Worm (Caenorhabditis elegans) whole organism, L4 larva: ENCODE results near the gene K01A12.2.

ENCODE experiments used
- D1046.2 ChIP-seq: fragments of 200-800 bp; sonication (Bioruptor generic); IDR thresholded peaks from 2 replicates; pipeline ENCODE4 v1.3.6; 2022; ENCODE audit warnings: missing genetic modification characterization, missing compliant biosample characterization
- F10B5.3 ChIP-seq: sonication (generic microtip); optimal IDR thresholded peaks from 2 replicates; lab custom pipeline; 2016; ENCODE audit warnings: mild to moderate bottlenecking, missing genetic modification characterization, missing compliant biosample characterization
- Y5F2A.4 ChIP-seq: fragments of 200-800 bp; sonication (Bioruptor generic); optimal IDR thresholded peaks from 2 replicates; lab custom pipeline; 2018; ENCODE audit warnings: mild to moderate bottlenecking, missing genetic modification characterization, missing compliant biosample characterization
- ZK337.2 ChIP-seq: fragments of 200-800 bp; sonication (Bioruptor generic); IDR thresholded peaks from 2 replicates; pipeline ENCODE4 v1.3.6; 2022; ENCODE audit warnings: missing genetic modification reagents, missing genetic modification characterization, missing compliant biosample characterization
- ZK546.5 ChIP-seq, 2 experiments: sonication (generic microtip); optimal IDR thresholded peaks; 2 replicates each; lab custom pipeline; 2017; ENCODE audit warnings: missing biosample characterization in 2 of 2, missing genetic modification characterization in 2 of 2
- aha-1 ChIP-seq: fragments of 150-350 bp; peaks from one replicate; lab custom pipeline; 2014; ENCODE audit warnings: missing biosample characterization, missing genetic modification characterization
- ceh-32 ChIP-seq: sonication (generic microtip); optimal IDR thresholded peaks from 2 replicates; lab custom pipeline; 2016; ENCODE audit warnings: mild to moderate bottlenecking, missing genetic modification characterization, missing compliant biosample characterization; ENCODE audit not compliant: poor library complexity
- ceh-44 ChIP-seq: fragments of 200-800 bp; sonication (Bioruptor generic); IDR thresholded peaks from 2 replicates; pipeline ENCODE4 v1.3.6; 2022; ENCODE audit warnings: missing genetic modification reagents, missing genetic modification characterization, missing compliant biosample characterization
- cey-2 ChIP-seq: sonication (generic microtip); optimal IDR thresholded peaks from 3 replicates; lab custom pipeline; 2017; ENCODE audit warnings: missing genetic modification characterization, mild to moderate bottlenecking, missing compliant biosample characterization, antibody characterized with exemption, borderline replicate concordance; ENCODE audit not compliant: insufficient read depth
- daf-16 ChIP-seq, 3 experiments: sonication (generic microtip); optimal IDR thresholded peaks; 2 replicates each; lab custom pipeline; 2016 to 2017; ENCODE audit warnings: missing genetic modification characterization in 3 of 3, missing genetic modification reagents in 3 of 3, mild to moderate bottlenecking in 2 of 3, missing compliant biosample characterization in 2 of 3, missing biosample characterization in 1 of 3, moderate library complexity in 1 of 3
- daf-19 ChIP-seq: fragments of 200-800 bp; sonication (Bioruptor generic); conservative IDR thresholded peaks from 2 replicates; pipeline ENCODE4 v1.3.6; 2022; ENCODE audit warnings: missing genetic modification characterization, missing compliant biosample characterization
- dmd-6 ChIP-seq: fragments of 200-800 bp; sonication (Bioruptor generic); IDR thresholded peaks from 2 replicates; pipeline ENCODE4 v1.3.6; 2022; ENCODE audit warnings: missing genetic modification reagents, missing genetic modification characterization, missing compliant biosample characterization
- dmd-8 ChIP-seq: fragments of 200-800 bp; sonication (Bioruptor generic); IDR thresholded peaks from 2 replicates; pipeline ENCODE4 v1.3.6; 2022; ENCODE audit warnings: missing genetic modification characterization, missing compliant biosample characterization
- dpl-1 ChIP-seq: fragments of 150-350 bp; optimal IDR thresholded peaks from 2 replicates; lab custom pipeline; 2014; ENCODE audit warnings: missing biosample characterization, missing genetic modification reagents, missing genetic modification characterization
- dve-1 ChIP-seq: sonication (generic microtip); optimal IDR thresholded peaks from 2 replicates; lab custom pipeline; 2017; ENCODE audit warnings: antibody characterized with exemption, mild to moderate bottlenecking, missing genetic modification characterization, missing compliant biosample characterization; ENCODE audit not compliant: insufficient read depth
- gei-8 ChIP-seq: fragments of 200-800 bp; sonication (Bioruptor generic); optimal IDR thresholded peaks from 2 replicates; lab custom pipeline; 2018; ENCODE audit warnings: mild to moderate bottlenecking, missing genetic modification characterization, missing compliant biosample characterization
- hif-1 ChIP-seq, 2 experiments: sonication (generic microtip); optimal IDR thresholded peaks; 2 replicates each; lab custom pipeline; 2016 to 2017; ENCODE audit warnings: missing compliant biosample characterization in 2 of 2, missing genetic modification characterization in 2 of 2, missing genetic modification reagents in 2 of 2, missing genotype in 2 of 2, mild to moderate bottlenecking in 1 of 2
- hlh-11 ChIP-seq: fragments of 200-800 bp; sonication (Bioruptor generic); optimal IDR thresholded peaks from 2 replicates; lab custom pipeline; 2018; ENCODE audit warnings: mild to moderate bottlenecking, missing genetic modification characterization, missing compliant biosample characterization
- hlh-30 ChIP-seq: sonication (generic microtip); optimal IDR thresholded peaks from 2 replicates; lab custom pipeline; 2017; ENCODE audit warnings: antibody characterized with exemption, mild to moderate bottlenecking, missing genetic modification characterization, missing compliant biosample characterization; ENCODE audit not compliant: insufficient read depth
- hmg-1.1 ChIP-seq: fragments of 200-800 bp; sonication (Bioruptor generic); IDR thresholded peaks from 2 replicates; pipeline ENCODE4 v1.3.6; 2022; ENCODE audit warnings: missing genetic modification reagents, missing genetic modification characterization, missing compliant biosample characterization
- lin-1 ChIP-seq: fragments of 200-800 bp; sonication (Bioruptor generic); IDR thresholded peaks from 2 replicates; pipeline ENCODE4 v1.3.6; 2022; ENCODE audit warnings: missing genetic modification reagents, missing genetic modification characterization, missing compliant biosample characterization
- lin-13 ChIP-seq: fragments of 150-350 bp; optimal IDR thresholded peaks from 2 replicates; lab custom pipeline; 2014; ENCODE audit warnings: missing biosample characterization, missing genetic modification reagents, missing genetic modification characterization
- lin-39 ChIP-seq: fragments of 150-350 bp; optimal IDR thresholded peaks from 2 replicates; lab custom pipeline; 2014; ENCODE audit warnings: missing biosample characterization, missing genetic modification reagents, missing genetic modification characterization
- lsy-2 ChIP-seq, 2 experiments: fragments of 150-350 bp in 1 of 2; sonication (generic microtip) in 1 of 2; optimal IDR thresholded peaks; 2 replicates each; lab custom pipeline; 2014 to 2017; ENCODE audit warnings: missing biosample characterization in 2 of 2, missing genetic modification characterization in 2 of 2
- mdt-29 ChIP-seq: fragments of 200-800 bp; sonication (Bioruptor generic); IDR thresholded peaks from 2 replicates; pipeline ENCODE4 v1.3.6; 2022; ENCODE audit warnings: missing genetic modification reagents, missing genetic modification characterization, missing compliant biosample characterization
- mep-1 ChIP-seq: fragments of 150-350 bp; sonication (generic microtip); optimal IDR thresholded peaks from 3 replicates; lab custom pipeline; 2014; ENCODE audit warnings: missing biosample characterization, missing genetic modification characterization
- mes-2 ChIP-seq: sonication (generic microtip); optimal IDR thresholded peaks from 2 replicates; lab custom pipeline; 2016; ENCODE audit warnings: missing genotype, mild to moderate bottlenecking, missing genetic modification characterization, missing compliant biosample characterization; ENCODE audit not compliant: poor library complexity, severe bottlenecking
- mxl-2 ChIP-seq: fragments of 200-800 bp; sonication (Bioruptor generic); conservative IDR thresholded peaks from 2 replicates; pipeline ENCODE4 v1.3.6; 2022; ENCODE audit warnings: missing genetic modification reagents, missing genetic modification characterization, missing compliant biosample characterization
- mxl-3 ChIP-seq: fragments of 200-800 bp; sonication (Bioruptor generic); optimal IDR thresholded peaks from 2 replicates; lab custom pipeline; 2018; ENCODE audit warnings: mild to moderate bottlenecking, missing genetic modification characterization, missing compliant biosample characterization
- nhr-102 ChIP-seq: sonication (generic microtip); optimal IDR thresholded peaks from 2 replicates; lab custom pipeline; 2016; ENCODE audit warnings: mild to moderate bottlenecking, missing genetic modification characterization, moderate library complexity, missing compliant biosample characterization
- nhr-111 ChIP-seq: fragments of 200-800 bp; sonication (Bioruptor generic); optimal IDR thresholded peaks from 2 replicates; lab custom pipeline; 2018; ENCODE audit warnings: mild to moderate bottlenecking, missing genetic modification characterization, missing compliant biosample characterization
- nhr-25 ChIP-seq: sonication (generic microtip); optimal IDR thresholded peaks from 2 replicates; lab custom pipeline; 2017; ENCODE audit warnings: missing genetic modification characterization, mild to moderate bottlenecking, missing compliant biosample characterization, antibody characterized with exemption, moderate library complexity, borderline replicate concordance; ENCODE audit not compliant: insufficient read depth
- nhr-28 ChIP-seq: fragments of 150-350 bp; optimal IDR thresholded peaks from 2 replicates; lab custom pipeline; 2014; ENCODE audit warnings: missing biosample characterization, missing genetic modification characterization
- nhr-41 ChIP-seq: fragments of 200-800 bp; sonication (Bioruptor generic); IDR thresholded peaks from 2 replicates; pipeline ENCODE4 v1.3.6; 2022; ENCODE audit warnings: missing genetic modification reagents, missing genetic modification characterization, missing compliant biosample characterization
- nhr-48 ChIP-seq: sonication (generic microtip); optimal IDR thresholded peaks from 2 replicates; lab custom pipeline; 2016; ENCODE audit warnings: mild to moderate bottlenecking, missing genetic modification characterization, missing compliant biosample characterization
- php-3 ChIP-seq: fragments of 200-800 bp; sonication (Bioruptor generic); IDR thresholded peaks from 2 replicates; pipeline ENCODE4 v1.3.6; 2022; ENCODE audit warnings: missing genetic modification reagents, missing genetic modification characterization, missing compliant biosample characterization
- pqm-1 ChIP-seq: sonication (generic microtip); optimal IDR thresholded peaks from 2 replicates; lab custom pipeline; 2017; ENCODE audit warnings: missing biosample characterization, missing genetic modification characterization
- rbr-2 ChIP-seq: sonication (generic microtip); optimal IDR thresholded peaks from 2 replicates; lab custom pipeline; 2016; ENCODE audit warnings: missing genotype, missing genetic modification characterization, missing compliant biosample characterization
- sdz-12 ChIP-seq: fragments of 200-800 bp; sonication (Bioruptor generic); optimal IDR thresholded peaks from 2 replicates; lab custom pipeline; 2018; ENCODE audit warnings: mild to moderate bottlenecking, missing genetic modification characterization, missing compliant biosample characterization
- set-16 ChIP-seq: fragments of 200-800 bp; sonication (Bioruptor generic); IDR thresholded peaks from 2 replicates; pipeline ENCODE4 v1.3.6; 2022; ENCODE audit warnings: missing genetic modification reagents, missing genetic modification characterization, missing compliant biosample characterization
- snpc-1.2 ChIP-seq: fragments of 200-800 bp; sonication (Bioruptor generic); IDR thresholded peaks from 2 replicates; pipeline ENCODE4 v1.3.6; 2022; ENCODE audit warnings: missing genetic modification reagents, missing genetic modification characterization, missing compliant biosample characterization
- spr-3 ChIP-seq: fragments of 200-800 bp; sonication (Bioruptor generic); optimal IDR thresholded peaks from 2 replicates; lab custom pipeline; 2018; ENCODE audit warnings: mild to moderate bottlenecking, missing genetic modification characterization, missing compliant biosample characterization
- tra-1 ChIP-seq: fragments of 200-800 bp; sonication (Bioruptor generic); IDR thresholded peaks from 2 replicates; pipeline ENCODE4 v1.3.6; 2022; ENCODE audit warnings: missing genetic modification reagents, missing genetic modification characterization, missing compliant biosample characterization
- unc-39 ChIP-seq: sonication (generic microtip); optimal IDR thresholded peaks from 2 replicates; lab custom pipeline; 2017; ENCODE audit warnings: missing biosample characterization, missing genetic modification characterization
- vab-7 ChIP-seq: fragments of 200-800 bp; sonication (Bioruptor generic); IDR thresholded peaks from 2 replicates; pipeline ENCODE4 v1.3.6; 2022; ENCODE audit warnings: missing genetic modification reagents, missing genetic modification characterization, missing compliant biosample characterization
- zip-11 ChIP-seq: fragments of 200-800 bp; sonication (Bioruptor generic); IDR thresholded peaks from 2 replicates; pipeline ENCODE4 v1.3.6; 2022; ENCODE audit warnings: missing genetic modification characterization, missing compliant biosample characterization
- zip-2 ChIP-seq: fragments of 150-350 bp; optimal IDR thresholded peaks from 2 replicates; lab custom pipeline; 2014; ENCODE audit warnings: missing biosample characterization, missing genetic modification characterization

Gene K01A12.2

DNA sequence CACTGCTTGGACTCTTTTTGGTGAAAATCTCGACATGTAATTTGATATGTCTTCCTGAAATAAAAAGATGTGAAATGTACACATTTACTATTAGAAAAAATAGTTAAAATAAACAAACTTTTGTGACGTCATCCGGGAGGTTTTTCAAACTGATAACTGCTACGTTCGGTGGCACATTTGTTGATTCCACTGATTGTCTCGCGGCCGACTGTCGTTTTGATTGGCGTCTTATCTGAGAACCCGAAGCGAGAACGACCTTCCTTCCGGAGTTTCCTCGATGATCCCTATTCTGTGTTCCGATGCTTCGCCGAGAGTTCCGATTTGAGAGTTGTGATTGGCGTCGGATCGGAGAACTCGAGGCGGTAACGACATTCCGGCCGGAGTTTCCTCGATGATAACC, 9.0 kb upstream of the K01A12.2 start:
- TF ChIP-seq rbr-2 (tag; lab: Kevin White, UChicago) (no peak), dmd-6 (peak; percentile 88), hlh-11 (tag; lab: Kevin White, UChicago) (peak; percentile 79), dve-1 (peak; percentile 63), php-3 (GFP tag; lab: Robert Waterston, UW) (0 out of 2 replicates have a peak, but pooled peaks have one; percentile 28), ceh-32 (tag; lab: Kevin White, UChicago) (no peak), lin-1 (peak; percentile 80), tra-1 (peak; percentile 63), daf-16 (GFP tag; optimal IDR thresholded peaks at IDR 0.05; lab: Kevin White, UChicago) (peak in 1 of 2 experiments; percentile 67), daf-16 (tag; optimal IDR thresholded peaks at IDR 0.05; lab: Kevin White, UChicago) (peak; percentile 80), nhr-28 (tag; lab: Kevin White, UChicago) (peak; percentile 19), mxl-3 (GFP tag; lab: Kevin White, UChicago) (peak; percentile 10), nhr-102 (tag; lab: Kevin White, UChicago) (peak; percentile 43), aha-1 (tag; lab: Kevin White, UChicago) (peak; percentile 89), set-16 (peak; percentile 32; the same call in 1 of the 2 replicates), nhr-48 (peak; percentile 7), mdt-29 (GFP tag; lab: Robert Waterston, UW) (peak; percentile 60; the same call in 1 of the 2 replicates), lin-13 (no peak), sdz-12 (GFP tag; lab: Kevin White, UChicago) (no peak), pqm-1 (peak; percentile 57)

DNA sequence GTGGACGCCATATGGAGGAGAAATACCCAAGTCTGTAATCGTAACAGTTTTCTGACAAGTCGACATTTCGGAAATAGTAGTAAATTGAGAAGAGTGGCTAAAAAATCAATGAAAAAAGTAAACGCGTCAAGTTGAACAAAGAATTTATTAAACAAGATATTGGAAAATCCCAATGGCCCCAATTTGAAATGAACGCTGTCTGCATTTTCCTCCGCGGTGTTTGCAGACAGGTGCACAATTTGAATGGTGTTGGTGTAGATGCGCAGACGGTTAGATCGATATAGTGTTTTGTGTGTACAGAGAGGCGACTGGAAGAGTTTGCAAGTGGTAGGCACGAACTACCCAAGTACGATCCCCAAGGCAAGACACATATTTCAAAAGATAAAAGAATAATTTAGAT, 8.1 kb upstream of the K01A12.2 start, which contains the start of the genes H35N09.2 and H35N09.1:
Gene H35N09.2, minus strand, starts transcription at position 54 of the 400 bp plus-strand sequence.
Gene H35N09.1, plus strand, starts transcription at position 335 of the 400 bp plus-strand sequence.
- TF ChIP-seq hif-1 (tag; optimal IDR thresholded peaks at IDR 0.05; lab: Kevin White, UChicago) (peak in 1 of 2 experiments; percentile 12), cey-2 (tag; lab: Kevin White, UChicago) (no peak), daf-16 (GFP tag; optimal IDR thresholded peaks at IDR 0.05; lab: Kevin White, UChicago) (no peak), daf-16 (tag; optimal IDR thresholded peaks at IDR 0.05; lab: Kevin White, UChicago) (peak; percentile 83), dmd-6 (peak; percentile 39; the same call in 1 of the 2 replicates), ZK546.5 (tag; optimal IDR thresholded peaks at IDR 0.05; lab: Kevin White, UChicago) (no peak), zip-2 (tag; lab: Kevin White, UChicago) (no peak), lsy-2 (tag; optimal IDR thresholded peaks at IDR 0.05; lab: Kevin White, UChicago) (peak in 1 of 2 experiments; percentile 55), lin-39 (tag; lab: Kevin White, UChicago) (no peak), dmd-8 (no peak), nhr-111 (GFP tag; lab: Kevin White, UChicago) (no peak), hmg-1.1 (GFP tag; lab: Robert Waterston, UW) (peak; percentile 50; the same call in 1 of the 2 replicates), mxl-2 (no peak), dpl-1 (peak; percentile 52), spr-3 (GFP tag; lab: Kevin White, UChicago) (no peak), unc-39 (tag; lab: Kevin White, UChicago) (no peak), ceh-44 (GFP tag; lab: Robert Waterston, UW) (no peak), snpc-1.2 (no peak), ZK337.2 (GFP tag; lab: Robert Waterston, UW) (no peak), nhr-41 (GFP tag; lab: Robert Waterston, UW) (no peak), daf-19 (GFP tag; lab: Robert Waterston, UW) (no peak), dve-1 (peak; percentile 63), D1046.2 (GFP tag; lab: Robert Waterston, UW) (no peak), hlh-11 (tag; lab: Kevin White, UChicago) (peak; percentile 48), Y5F2A.4 (GFP tag; lab: Kevin White, UChicago) (no peak), mes-2 (peak; percentile 71), hlh-30 (tag; lab: Kevin White, UChicago) (no peak), F10B5.3 (no peak), gei-8 (no peak), mep-1 (tag; lab: Kevin White, UChicago) (peak; percentile 60), nhr-28 (tag; lab: Kevin White, UChicago) (peak; percentile 41), vab-7 (GFP tag; lab: Robert Waterston, UW) (no peak), zip-11 (GFP tag; lab: Robert Waterston, UW) (no peak), nhr-25 (tag; lab: Kevin White, UChicago) (no peak), mxl-3 (GFP tag; lab: Kevin White, UChicago) (no peak)
